Worm (Caenorhabditis elegans) whole organism, midembryonic: ENCODE measurements around the gene F07C3.3.

Source experiments
- cog-1 ChIP-seq: sonication (generic microtip); optimal IDR thresholded peaks from 2 replicates; lab custom pipeline; 2016; ENCODE audit warnings: missing genetic modification characterization, missing compliant biosample characterization
- flt-1 ChIP-seq: fragments of 200-800 bp; sonication (Bioruptor generic); IDR thresholded peaks from 2 replicates; pipeline ENCODE4 v1.3.6; 2022; ENCODE audit warnings: missing genetic modification characterization, missing compliant biosample characterization
- ztf-23 ChIP-seq: fragments of 200-800 bp; sonication (Bioruptor generic); IDR thresholded peaks from 2 replicates; pipeline ENCODE4 v1.3.6; 2022; ENCODE audit warnings: missing genetic modification reagents, missing genetic modification characterization, missing compliant biosample characterization
- ztf-29 ChIP-seq: fragments of 200-800 bp; sonication (Bioruptor generic); IDR thresholded peaks from 2 replicates; pipeline ENCODE4 v1.3.6; 2022; ENCODE audit warnings: missing genetic modification reagents, missing genetic modification characterization, missing compliant biosample characterization

- TF ChIP-seq cog-1 (no peak), ztf-29 (GFP tag; lab: Robert Waterston, UW) (no peak), ztf-23 (no peak), flt-1 (no peak)
Measured at ce11 chrV:9186028-9186427, 46.2 kb downstream of the F07C3.3 start.
